Worm (Caenorhabditis elegans): ENCODE results near the gene srw-40.

ce11 chrII:4294801-4295200 is 21.1 kb downstream of the srw-40 start, which contains the start of gene rml-4:
- no peak for TF ChIP-seq jun-1 (tag; optimal IDR thresholded peaks at IDR 0.05)
- TF ChIP-seq ceh-82 (tag; optimal IDR thresholded peaks at IDR 0.05), result no peak
- no peak for TF ChIP-seq nhr-47 (tag; optimal IDR thresholded peaks at IDR 0.05)

All from whole organism, L1 larva.